Fruit fly (Drosophila melanogaster): ENCODE results near the gene ncd.

The ncd gene

DNA sequence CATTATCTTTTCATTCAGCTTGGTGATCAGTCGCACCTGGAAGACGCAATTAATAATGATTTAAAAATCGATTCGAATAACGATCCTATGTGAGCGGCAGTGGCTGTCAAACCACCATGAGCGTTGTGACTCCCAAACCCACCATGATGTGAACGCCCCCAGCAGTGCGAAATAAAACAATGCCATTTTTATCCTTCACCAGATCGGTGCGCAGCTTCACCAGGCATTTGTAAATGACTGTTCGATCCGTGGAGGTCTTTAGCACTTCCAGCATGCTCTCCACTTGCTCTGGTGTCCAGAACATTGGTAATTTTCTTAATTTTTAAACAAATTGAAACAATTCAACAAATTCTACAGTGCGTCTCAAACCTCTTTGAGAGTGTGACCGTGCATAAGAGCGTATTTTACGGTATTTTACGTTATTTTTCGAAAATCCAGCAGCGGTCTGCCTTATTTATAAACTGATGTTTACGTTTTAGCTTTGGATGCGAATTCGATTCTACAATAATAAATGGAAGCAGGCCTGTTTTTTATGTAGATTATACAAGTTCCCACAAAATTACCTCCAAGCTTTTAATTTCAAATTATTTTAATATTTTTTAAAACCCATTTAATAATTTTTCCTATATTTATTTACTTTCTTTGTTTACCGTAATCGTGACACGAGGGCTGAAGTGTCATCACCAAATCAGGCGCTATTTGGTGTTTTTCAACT lies 7.8 kb downstream of the ncd start, which contains the start of the genes Rnb and Drice (continued):
- TF ChIP-seq zen (tag; optimal IDR thresholded peaks at IDR 0.05) = peak; percentile 46
- peak; percentile 97 for TF ChIP-seq sug (tag; optimal IDR thresholded peaks at IDR 0.05)
- peak; percentile 50 for TF ChIP-seq kah (GFP tag; optimal IDR thresholded peaks at IDR 0.05)
- TF ChIP-seq Side (GFP tag; optimal IDR thresholded peaks at IDR 0.05) = no peak
- TF ChIP-seq CG10462 (GFP tag; optimal IDR thresholded peaks at IDR 0.05) = peak; percentile 32
- TF ChIP-seq CG12942 (GFP tag; optimal IDR thresholded peaks at IDR 0.05) = no peak
- 0 out of 2 replicates have a peak, but pooled peaks have one; percentile 30 for TF ChIP-seq CG32767 (GFP tag; IDR thresholded peaks at IDR 0.05)
- TF ChIP-seq btn (GFP tag; optimal IDR thresholded peaks at IDR 0.05) = no peak
- TF ChIP-seq bsh (GFP tag; optimal IDR thresholded peaks at IDR 0.05) = peak in 1 of 2 experiments; percentile 35
- TF ChIP-seq CG34224 (GFP tag; IDR thresholded peaks at IDR 0.05; ENCODE audit: partially characterized antibody) = peak; percentile 56; the same call in 2 of the 3 replicates
- TF ChIP-seq nom (GFP tag; optimal IDR thresholded peaks at IDR 0.05) = peak; percentile 25
- TF ChIP-seq ap (GFP tag; IDR thresholded peaks at IDR 0.05) = 0 out of 2 replicates have a peak, but pooled peaks have one; percentile 13
- TF ChIP-seq H15 (GFP tag; IDR thresholded peaks at IDR 0.05) = no peak
- no peak for TF ChIP-seq nau (GFP tag; optimal IDR thresholded peaks at IDR 0.05)
- TF ChIP-seq bigmax (GFP tag; optimal IDR thresholded peaks at IDR 0.05) = no peak
- TF ChIP-seq sqz (GFP tag; optimal IDR thresholded peaks at IDR 0.05) = no peak
- peak; percentile 51 for TF ChIP-seq pzg (GFP tag; optimal IDR thresholded peaks at IDR 0.05)
- no peak for TF ChIP-seq Hmr (GFP tag; optimal IDR thresholded peaks at IDR 0.05)
- TF ChIP-seq Nf-YB (GFP tag; optimal IDR thresholded peaks at IDR 0.05) = no peak
- TF ChIP-seq Max (GFP tag; optimal IDR thresholded peaks at IDR 0.05) = peak; percentile 58
- no peak for TF ChIP-seq CG2678 (tag; optimal IDR thresholded peaks at IDR 0.05)
- TF ChIP-seq CG11247 (GFP tag; IDR thresholded peaks at IDR 0.05) = peak; percentile 49; the same call in 1 of the 2 replicates
- no peak for TF ChIP-seq CG11695 (GFP tag; IDR thresholded peaks at IDR 0.05)
- no peak for TF ChIP-seq Fer3 (tag; optimal IDR thresholded peaks at IDR 0.05)
- TF ChIP-seq ranshi (GFP tag; IDR thresholded peaks at IDR 0.05) = peak; percentile 46; the same call in 1 of the 2 replicates
- peak; percentile 28 for TF ChIP-seq fd3F (GFP tag; optimal IDR thresholded peaks at IDR 0.05)
- peak; percentile 61 for TF ChIP-seq bcd (GFP tag; optimal IDR thresholded peaks at IDR 0.05)
- TF ChIP-seq Tbp (GFP tag; optimal IDR thresholded peaks at IDR 0.05) = peak; percentile 32
- peak; percentile 86 for TF ChIP-seq Dll (GFP tag; IDR thresholded peaks at IDR 0.05; ENCODE audit: partially characterized antibody)
- peak; percentile 53 for TF ChIP-seq Xbp1 (GFP tag; optimal IDR thresholded peaks at IDR 0.05)
- TF ChIP-seq Hr78 (GFP tag; optimal IDR thresholded peaks at IDR 0.05) = no peak
- no peak for TF ChIP-seq cato (GFP tag; optimal IDR thresholded peaks at IDR 0.05; ENCODE audit: borderline replicate concordance)
- peak; percentile 64 for TF ChIP-seq CG12104 (GFP tag; optimal IDR thresholded peaks at IDR 0.05)
- TF ChIP-seq CG2875 (GFP tag; optimal IDR thresholded peaks at IDR 0.05) = no peak
- no peak for TF ChIP-seq CG3407 (GFP tag; optimal IDR thresholded peaks at IDR 0.05)
- TF ChIP-seq klu (GFP tag; IDR thresholded peaks at IDR 0.05) = no peak
- no peak for TF ChIP-seq CG6254 (GFP tag; optimal IDR thresholded peaks at IDR 0.05)
- peak; percentile 28 for TF ChIP-seq CG6813 (GFP tag; optimal IDR thresholded peaks at IDR 0.05)
- TF ChIP-seq dm (GFP tag; optimal IDR thresholded peaks at IDR 0.05) = no peak
- TF ChIP-seq CG12391 (tag; optimal IDR thresholded peaks at IDR 0.05) = peak; percentile 63
- no peak for TF ChIP-seq CG18599 (GFP tag; optimal IDR thresholded peaks at IDR 0.05)
- TF ChIP-seq zf30C (GFP tag; optimal IDR thresholded peaks at IDR 0.05) = no peak
- TF ChIP-seq H2.0 (GFP tag; IDR thresholded peaks at IDR 0.05) = peak; percentile 38; the same call in 1 of the 2 replicates
- TF ChIP-seq fd102C (GFP tag; optimal IDR thresholded peaks at IDR 0.05) = no peak
- no peak for TF ChIP-seq Dek (tag; optimal IDR thresholded peaks at IDR 0.05)
- no peak for TF ChIP-seq fu2 (GFP tag; optimal IDR thresholded peaks at IDR 0.05)
- no peak for TF ChIP-seq HmgZ (tag; optimal IDR thresholded peaks at IDR 0.05)
- peak; percentile 70 for TF ChIP-seq CG8924 (tag; optimal IDR thresholded peaks at IDR 0.05)

Data from whole organism, embryonic.